Fruit fly (Drosophila melanogaster): ENCODE data around the gene Tgs1.
A peak's percentile ranks its signal among the peaks of the same experiment; 100 is the strongest.

Gene Tgs1

dm6 chr3R:18223434-18223833 lies 31.9 kb upstream of the Tgs1 start, which contains the start of the genes mTerf5 and Non3 (continued):
- peak; percentile 64 for TF ChIP-seq fkh (GFP tag; optimal IDR thresholded peaks at IDR 0.05)
- TF ChIP-seq CG6854 (GFP tag; optimal IDR thresholded peaks at IDR 0.05): peak; percentile 6
- TF ChIP-seq CG32006 (GFP tag; optimal IDR thresholded peaks at IDR 0.05): no peak
- peak; percentile 65 for TF ChIP-seq CG3032 (tag; optimal IDR thresholded peaks at IDR 0.05)
- TF ChIP-seq spab (GFP tag; optimal IDR thresholded peaks at IDR 0.05): no peak
- peak; percentile 15 for TF ChIP-seq CG11902 (GFP tag; optimal IDR thresholded peaks at IDR 0.05)
- no peak for TF ChIP-seq Blimp-1 (GFP tag; optimal IDR thresholded peaks at IDR 0.05)
- no peak for TF ChIP-seq Eip75B (GFP tag; optimal IDR thresholded peaks at IDR 0.05)

- TF ChIP-seq Ets96B (tag; optimal IDR thresholded peaks at IDR 0.05) (no peak), dsx (GFP tag; optimal IDR thresholded peaks at IDR 0.05; ENCODE audit: poor library complexity, severe bottlenecking) (peak; percentile 28), CG3032 (tag; optimal IDR thresholded peaks at IDR 0.05) (no peak), Blimp-1 (GFP tag; optimal IDR thresholded peaks at IDR 0.05) (no peak), CG8119 (GFP tag; IDR thresholded peaks at IDR 0.05) (no peak), OdsH (GFP tag; optimal IDR thresholded peaks at IDR 0.05) (no peak), Sox14 (GFP tag; optimal IDR thresholded peaks at IDR 0.05) (peak; percentile 7), esn (GFP tag; optimal IDR thresholded peaks at IDR 0.05) (peak; percentile 17), CG32006 (GFP tag; optimal IDR thresholded peaks at IDR 0.05) (no peak), net (GFP tag; optimal IDR thresholded peaks at IDR 0.05) (no peak), Gug (GFP tag; IDR thresholded peaks at IDR 0.05) (no peak), CG34406 (GFP tag; optimal IDR thresholded peaks at IDR 0.05) (no peak), CG7368 (GFP tag; optimal IDR thresholded peaks at IDR 0.05) (no peak), svp (GFP tag) (peak; percentile 75), CG6792 (GFP tag; optimal IDR thresholded peaks at IDR 0.05) (no peak), Eip78C (GFP tag) (no peak), ss (GFP tag; optimal IDR thresholded peaks at IDR 0.05) (no peak), CG31627 (GFP tag; optimal IDR thresholded peaks at IDR 0.05) (no peak), topi (GFP tag; optimal IDR thresholded peaks at IDR 0.05) (peak; percentile 2), fkh (GFP tag; optimal IDR thresholded peaks at IDR 0.05) (peak; percentile 79), CG11902 (GFP tag; optimal IDR thresholded peaks at IDR 0.05) (no peak), CG6276 (GFP tag; optimal IDR thresholded peaks at IDR 0.05) (no peak), Met (GFP tag; optimal IDR thresholded peaks at IDR 0.05) (no peak), CG8632 (GFP tag; optimal IDR thresholded peaks at IDR 0.05) (no peak), CG8319 (GFP tag; optimal IDR thresholded peaks at IDR 0.05) (no peak), lz (GFP tag; optimal IDR thresholded peaks at IDR 0.05) (peak; percentile 19), vri (GFP tag; optimal IDR thresholded peaks at IDR 0.05) (peak; percentile 82), Eip93F (GFP tag; optimal IDR thresholded peaks at IDR 0.05) (no peak), achi (GFP tag; optimal IDR thresholded peaks at IDR 0.05) (no peak), CG16779 (tag; optimal IDR thresholded peaks at IDR 0.05) (no peak), pdm3 (GFP tag; optimal IDR thresholded peaks at IDR 0.05) (no peak), cyc (GFP tag; optimal IDR thresholded peaks at IDR 0.05) (no peak), Hr39 (GFP tag; optimal IDR thresholded peaks at IDR 0.05) (no peak), Sox15 (GFP tag; optimal IDR thresholded peaks at IDR 0.05) (no peak), acj6 (GFP tag; optimal IDR thresholded peaks at IDR 0.05) (no peak), CG10631 (GFP tag; optimal IDR thresholded peaks at IDR 0.05) (no peak), Eip75B (GFP tag; optimal IDR thresholded peaks at IDR 0.05) (no peak), CG6808 (GFP tag; optimal IDR thresholded peaks at IDR 0.05) (no peak), spab (GFP tag; optimal IDR thresholded peaks at IDR 0.05) (no peak), fd85E (GFP tag; optimal IDR thresholded peaks at IDR 0.05) (no peak), CG10669 (GFP tag; optimal IDR thresholded peaks at IDR 0.05) (no peak), Sox102F (GFP tag; optimal IDR thresholded peaks at IDR 0.05) (no peak), CG4318 (GFP tag; optimal IDR thresholded peaks at IDR 0.05) (no peak), Smox (GFP tag; optimal IDR thresholded peaks at IDR 0.05) (no peak), Hr38 (GFP tag; optimal IDR thresholded peaks at IDR 0.05) (no peak), CG6163 (GFP tag; IDR thresholded peaks at IDR 0.05) (no peak), eg (GFP tag; IDR thresholded peaks at IDR 0.05) (no peak)
Measured at dm6 chr3R:18226043-18226808, 29.1 kb upstream of the Tgs1 start, which contains the start of the genes CG7168 and Mdh2. TSS of gene CG7168 (minus strand) at chr3R:18226082. TSS of gene Mdh2 (plus strand) at chr3R:18226396.
